Comparison of ENCODE assay signal across 2 fruit fly cellular contexts in genomic region chr2L:19442627-19443026, dm6.
TF ChIP-seq lines count a peak whose summit lies in the region.

TSS of gene CG10237 (minus strand) at chr2L:19442727.

- TF ChIP-seq CTCF in whole organism, embryonic (GFP tag; optimal IDR thresholded peaks at IDR 0.05; lab: Kevin White, UChicago): no peak

TF ChIP-seq in whole organism, adult, 20 proteins besides CTCF, POLR2A, EP300 and RAD21:
- TF ChIP-seq tj (GFP tag; optimal IDR thresholded peaks at IDR 0.05; lab: Kevin White, UChicago) (no peak), CG12768 (GFP tag; optimal IDR thresholded peaks at IDR 0.05; lab: Kevin White, UChicago) (peak; percentile 60), cnc (optimal IDR thresholded peaks at IDR 0.05; lab: Kevin White, UChicago) (no peak)

TF ChIP-seq in whole organism, embryonic, 481 proteins besides CTCF, POLR2A, EP300 and RAD21:
- TF ChIP-seq shn (GFP tag; optimal IDR thresholded peaks at IDR 0.05; lab: Kevin White, UChicago) (no peak), CG4820 (GFP tag; optimal IDR thresholded peaks at IDR 0.05; lab: Kevin White, UChicago) (no peak), CrebB (tag; optimal IDR thresholded peaks at IDR 0.05; lab: Kevin White, UChicago) (no peak), sr (GFP tag; IDR thresholded peaks at IDR 0.05; lab: Robert Waterston, UW) (no peak), ci (GFP tag; IDR thresholded peaks at IDR 0.05; lab: Robert Waterston, UW) (0 out of 3 replicates have a peak, but pooled peaks have one; percentile 39), sd (tag; optimal IDR thresholded peaks at IDR 0.05; lab: Kevin White, UChicago) (no peak), CG7271 (tag; optimal IDR thresholded peaks at IDR 0.05; lab: Kevin White, UChicago) (no peak), chif (GFP tag; optimal IDR thresholded peaks at IDR 0.05; lab: Kevin White, UChicago) (no peak), Hand (GFP tag; optimal IDR thresholded peaks at IDR 0.05; lab: Kevin White, UChicago) (no peak), gfzf (GFP tag; optimal IDR thresholded peaks at IDR 0.05; lab: Kevin White, UChicago) (no peak), Med (GFP tag; lab: Kevin White, UChicago) (peak; percentile 47), CG2129 (GFP tag; IDR thresholded peaks at IDR 0.05; lab: Robert Waterston, UW; ENCODE audit: partially characterized antibody) (no peak), hkb (optimal IDR thresholded peaks at IDR 0.05; lab: Kevin White, UChicago) (no peak), hkb (GFP tag; IDR thresholded peaks at IDR 0.05; lab: Robert Waterston, UW) (no peak)
TF ChIP-seq in whole organism, embryonic: peak in this region for 2.
